Worm (Caenorhabditis elegans) whole organism, L3 larva: Measurements from ENCODE around the gene acp-1.
A peak's percentile ranks its signal among the peaks of the same experiment; 100 is the strongest.

Experiments used
- R02D3.7 ChIP-seq: fragments of 150-350 bp; optimal IDR thresholded peaks from 2 replicates; lab custom pipeline; 2014; ENCODE audit warnings: missing biosample characterization, missing genetic modification characterization
- ZK546.5 ChIP-seq: sonication (generic microtip); optimal IDR thresholded peaks from 2 replicates; lab custom pipeline; 2017; ENCODE audit warnings: missing biosample characterization, missing genetic modification characterization
- ama-1 ChIP-seq: fragments of 150-350 bp; optimal IDR thresholded peaks from 2 replicates; lab custom pipeline; 2018
- ceh-28 ChIP-seq: fragments of 150-350 bp; optimal IDR thresholded peaks from 2 replicates; lab custom pipeline; 2014; ENCODE audit warnings: missing biosample characterization, missing genetic modification reagents, missing genetic modification characterization
- ceh-82 ChIP-seq: fragments of 150-350 bp; optimal IDR thresholded peaks from 2 replicates; lab custom pipeline; 2014; ENCODE audit warnings: missing biosample characterization, missing genetic modification characterization
- ceh-9 ChIP-seq: sonication (generic microtip); optimal IDR thresholded peaks from 2 replicates; lab custom pipeline; 2018; ENCODE audit warnings: missing biosample characterization, missing genetic modification characterization
- daf-12 ChIP-seq: fragments of 150-350 bp; optimal IDR thresholded peaks from 2 replicates; lab custom pipeline; 2014; ENCODE audit warnings: missing biosample characterization, missing genetic modification reagents, missing genetic modification characterization
- elt-1 ChIP-seq: fragments of 150-350 bp; optimal IDR thresholded peaks from 2 replicates; lab custom pipeline; 2014; ENCODE audit warnings: missing biosample characterization, missing genetic modification characterization
- elt-2 ChIP-seq: sonication (generic microtip); optimal IDR thresholded peaks from 2 replicates; lab custom pipeline; 2016; ENCODE audit warnings: missing genetic modification reagents, mild to moderate bottlenecking, missing genetic modification characterization, missing compliant biosample characterization
- elt-3 ChIP-seq, 3 experiments: fragments of 150-350 bp in 1 of 3; sonication (generic microtip) in 2 of 3; optimal IDR thresholded peaks; 2 replicates in 2 of 3; 4 replicates in 1 of 3; lab custom pipeline; 2014 to 2017; ENCODE audit warnings: missing biosample characterization in 3 of 3, missing genetic modification characterization in 3 of 3
- fkh-10 ChIP-seq: sonication (generic microtip); optimal IDR thresholded peaks from 2 replicates; lab custom pipeline; 2017; ENCODE audit warnings: missing biosample characterization, missing genetic modification reagents, missing genetic modification characterization
- fos-1 ChIP-seq: fragments of 150-350 bp; optimal IDR thresholded peaks from 2 replicates; lab custom pipeline; 2014; ENCODE audit warnings: missing biosample characterization, missing genetic modification characterization
- hmg-11 ChIP-seq: sonication (generic microtip); optimal IDR thresholded peaks from 2 replicates; lab custom pipeline; 2016; ENCODE audit warnings: missing genetic modification characterization, missing compliant biosample characterization
- lsy-12 ChIP-seq: sonication (generic microtip); optimal IDR thresholded peaks from 2 replicates; lab custom pipeline; 2016; ENCODE audit warnings: mild to moderate bottlenecking, missing genetic modification characterization, missing compliant biosample characterization
- mml-1 ChIP-seq: fragments of 150-350 bp; sonication (generic microtip); optimal IDR thresholded peaks from 3 replicates; lab custom pipeline; 2014; ENCODE audit warnings: missing biosample characterization, missing genetic modification characterization
- nfya-1 ChIP-seq: sonication (generic microtip); optimal IDR thresholded peaks from 2 replicates; lab custom pipeline; 2017; ENCODE audit warnings: missing genetic modification characterization, mild to moderate bottlenecking, missing compliant biosample characterization, antibody characterized with exemption, moderate library complexity; ENCODE audit not compliant: insufficient read depth
- nhr-11 ChIP-seq: fragments of 150-350 bp; optimal IDR thresholded peaks from 2 replicates; lab custom pipeline; 2014; ENCODE audit warnings: missing biosample characterization, missing genetic modification characterization
- nhr-12 ChIP-seq: fragments of 150-350 bp; optimal IDR thresholded peaks from 2 replicates; lab custom pipeline; 2014; ENCODE audit warnings: missing biosample characterization, missing genetic modification characterization
- nhr-23 ChIP-seq: fragments of 150-350 bp; optimal IDR thresholded peaks from 2 replicates; lab custom pipeline; 2014; ENCODE audit warnings: missing biosample characterization, missing genetic modification reagents, missing genetic modification characterization
- nhr-237 ChIP-seq: fragments of 150-350 bp; optimal IDR thresholded peaks from 2 replicates; lab custom pipeline; 2014; ENCODE audit warnings: missing biosample characterization, missing genetic modification characterization
- nhr-25 ChIP-seq: sonication (generic microtip); optimal IDR thresholded peaks from 2 replicates; lab custom pipeline; 2017; ENCODE audit warnings: missing biosample characterization, missing genetic modification characterization
- nhr-43 ChIP-seq: sonication (generic microtip); optimal IDR thresholded peaks from 2 replicates; lab custom pipeline; 2016; ENCODE audit warnings: mild to moderate bottlenecking, missing genetic modification characterization, missing compliant biosample characterization; ENCODE audit not compliant: poor library complexity, severe bottlenecking
- nhr-76 ChIP-seq: fragments of 150-350 bp; sonication (generic microtip); optimal IDR thresholded peaks from 5 replicates; lab custom pipeline; 2014; ENCODE audit warnings: missing biosample characterization, missing genetic modification characterization
- pqm-1 ChIP-seq: fragments of 150-350 bp; optimal IDR thresholded peaks from 2 replicates; lab custom pipeline; 2017; ENCODE audit warnings: missing biosample characterization, missing genetic modification characterization, inconsistent platforms
- sea-2 ChIP-seq: fragments of 150-350 bp; sonication (generic microtip); optimal IDR thresholded peaks from 4 replicates; lab custom pipeline; 2014; ENCODE audit warnings: missing biosample characterization, missing genetic modification reagents, missing genetic modification characterization
- snpc-4 ChIP-seq: fragments of 150-350 bp; optimal IDR thresholded peaks from 2 replicates; lab custom pipeline; 2014; ENCODE audit warnings: missing biosample characterization, missing genetic modification characterization
- tbx-2 ChIP-seq: sonication (generic microtip); optimal IDR thresholded peaks from 2 replicates; lab custom pipeline; 2016; ENCODE audit warnings: mild to moderate bottlenecking, missing genetic modification characterization, missing compliant biosample characterization
- unc-39 ChIP-seq: sonication (generic microtip); optimal IDR thresholded peaks from 4 replicates; lab custom pipeline; 2017; ENCODE audit warnings: missing biosample characterization, missing genetic modification characterization
- zag-1 ChIP-seq: fragments of 150-350 bp; optimal IDR thresholded peaks from 2 replicates; lab custom pipeline; 2014; ENCODE audit warnings: missing biosample characterization, missing genetic modification characterization
- ztf-4 ChIP-seq: fragments of 150-350 bp; optimal IDR thresholded peaks from 2 replicates; lab custom pipeline; 2014; ENCODE audit warnings: missing biosample characterization, missing genetic modification characterization

The acp-1 gene

DNA sequence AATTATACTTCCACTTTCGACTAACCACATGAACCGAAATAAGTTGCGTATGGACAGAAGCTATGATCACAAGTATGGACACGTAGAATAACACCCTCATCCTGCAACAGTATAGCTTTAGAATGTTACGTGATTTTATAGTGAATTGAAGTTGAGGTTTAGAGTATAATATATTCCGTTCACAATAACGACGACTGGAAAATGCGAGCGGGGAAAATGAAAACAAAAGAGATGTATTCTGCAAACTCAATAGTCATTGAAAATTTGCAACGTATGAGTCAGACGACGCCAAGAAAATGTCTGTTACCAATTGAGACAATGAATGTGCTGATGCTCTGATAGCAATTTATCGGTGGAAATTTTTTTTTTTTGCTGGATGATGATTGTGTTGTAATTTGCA is at the start of gene acp-1:
Gene acp-1, minus strand, starts transcription at position 101 of the 400 bp plus-strand sequence.
- TF ChIP-seq tbx-2 (tag; lab: Kevin White, UChicago) (no peak), unc-39 (tag; lab: Kevin White, UChicago) (no peak), ztf-4 (tag; lab: Kevin White, UChicago) (no peak), ceh-82 (tag; lab: Kevin White, UChicago) (no peak), ZK546.5 (tag; lab: Kevin White, UChicago) (no peak), nhr-12 (tag; lab: Kevin White, UChicago) (no peak)

DNA sequence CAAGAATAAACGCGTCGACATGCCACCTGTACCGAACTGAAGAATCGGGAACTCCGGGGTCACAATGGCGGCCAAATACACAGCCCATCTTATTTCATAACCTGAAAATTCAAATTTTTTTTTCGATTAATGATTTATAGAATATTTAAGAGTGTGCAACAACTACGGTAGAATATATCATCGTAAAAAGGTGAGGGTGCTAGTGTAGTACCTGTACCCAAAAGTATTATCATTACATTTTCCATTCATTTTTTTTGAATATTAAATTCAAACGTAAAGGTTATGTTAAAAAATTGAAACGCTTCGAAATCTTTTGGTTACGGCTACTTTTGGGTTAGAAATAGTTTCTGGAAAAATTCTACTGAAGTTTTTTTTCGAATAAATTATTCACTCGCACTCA is 44.8 kb upstream of the acp-1 start, which contains the start of gene ZK813.4:
Gene ZK813.4, minus strand, starts transcription at position 101 of the 400 bp plus-strand sequence.
- TF ChIP-seq ZK546.5 (tag; lab: Kevin White, UChicago) (no peak), nhr-76 (tag; lab: Kevin White, UChicago) (no peak), nhr-25 (no peak), R02D3.7 (tag; lab: Kevin White, UChicago) (no peak), unc-39 (tag; lab: Kevin White, UChicago) (no peak), sea-2 (GFP tag; lab: Kevin White, UChicago) (no peak), mml-1 (tag; lab: Kevin White, UChicago) (no peak), ceh-9 (tag; lab: Kevin White, UChicago) (no peak), pqm-1 (tag; lab: Kevin White, UChicago) (no peak), fos-1 (tag; lab: Kevin White, UChicago) (no peak), nhr-23 (tag; lab: Kevin White, UChicago) (no peak), hmg-11 (tag; lab: Kevin White, UChicago) (no peak), daf-12 (tag; lab: Kevin White, UChicago) (no peak), elt-1 (tag; lab: Kevin White, UChicago) (no peak), ama-1 (lab: Kevin White, UChicago) (no peak), zag-1 (no peak)

DNA sequence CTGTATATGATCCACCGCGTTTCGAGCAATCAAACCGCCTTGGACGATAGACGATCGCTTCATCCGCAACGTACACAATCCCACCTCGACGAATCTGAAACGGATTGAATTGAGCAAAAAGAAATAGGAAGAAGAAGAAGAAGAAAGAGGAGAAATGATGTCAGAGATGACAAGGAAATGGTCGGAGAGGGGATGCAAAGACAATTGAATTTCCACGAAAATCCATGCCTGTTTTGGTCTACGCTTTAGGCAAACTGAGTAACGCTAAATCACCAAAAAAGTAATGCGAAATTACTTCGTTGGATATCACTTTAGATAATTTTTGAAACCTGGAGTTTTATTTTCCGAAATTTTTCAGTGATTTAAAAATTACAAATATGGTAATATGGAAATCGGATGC is 43.9 kb upstream of the acp-1 start:
- TF ChIP-seq ZK546.5 (tag; lab: Kevin White, UChicago) (no peak), fkh-10 (GFP tag; lab: Kevin White, UChicago) (peak; percentile 35)

DNA sequence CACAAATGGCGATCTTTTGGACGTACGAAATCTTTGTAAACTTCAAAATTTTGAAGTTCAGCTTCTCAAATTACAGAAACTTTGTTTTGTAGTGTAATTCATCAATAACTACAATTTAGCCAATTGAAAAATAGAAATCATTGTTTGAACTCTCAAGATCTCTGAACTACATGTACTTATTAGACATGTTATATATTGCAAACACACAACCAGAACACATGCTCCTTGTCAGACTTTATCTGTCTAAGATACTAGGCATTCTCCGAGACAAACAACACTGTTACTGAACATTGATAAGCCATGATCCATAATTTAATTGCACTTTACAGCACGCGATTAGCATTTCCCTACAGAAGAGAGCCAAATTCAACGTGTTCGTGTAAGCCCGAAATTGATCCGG is 39.3 kb upstream of the acp-1 start, which contains the start of gene ZK813.6:
Gene ZK813.6, plus strand, starts transcription at position 301 of the 400 bp plus-strand sequence.
- TF ChIP-seq lsy-12 (tag; lab: Kevin White, UChicago) (no peak), snpc-4 (tag; lab: Kevin White, UChicago) (no peak)

DNA sequence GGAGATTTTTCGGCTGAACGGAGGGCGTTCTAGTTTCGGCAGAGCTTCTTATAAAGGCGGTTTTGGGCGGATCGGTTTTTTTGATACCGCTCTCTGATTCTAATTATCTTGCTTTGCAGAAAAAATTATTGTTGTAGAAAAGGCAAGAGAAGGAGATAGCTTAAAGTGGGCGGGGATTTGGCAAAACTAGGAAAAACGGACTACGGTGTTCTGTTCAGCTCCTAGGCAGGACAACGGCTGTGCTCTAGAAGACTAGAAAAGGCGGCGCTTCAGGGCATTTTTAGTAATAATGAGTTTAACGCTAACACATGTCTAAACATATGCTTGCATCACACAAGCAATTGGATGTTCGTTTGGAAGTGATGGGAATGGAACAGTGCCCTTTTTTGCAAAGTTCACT is 33.8 kb upstream of the acp-1 start, which contains the start of gene C04F6.7:
Gene C04F6.7, minus strand, starts transcription at position 101 of the 400 bp plus-strand sequence.
- no peak for TF ChIP-seq nhr-237 (tag; lab: Kevin White, UChicago)
- no peak for TF ChIP-seq sea-2 (GFP tag; lab: Kevin White, UChicago)
- TF ChIP-seq pqm-1 (tag; lab: Kevin White, UChicago): no peak
- TF ChIP-seq nhr-11 (tag; lab: Kevin White, UChicago): no peak
- no peak for TF ChIP-seq fkh-10 (GFP tag; lab: Kevin White, UChicago)
- no peak for TF ChIP-seq nhr-43 (tag; lab: Kevin White, UChicago)
- no peak for TF ChIP-seq tbx-2 (tag; lab: Kevin White, UChicago)
- TF ChIP-seq lsy-12 (tag; lab: Kevin White, UChicago): no peak
- TF ChIP-seq hmg-11 (tag; lab: Kevin White, UChicago): no peak
- TF ChIP-seq nfya-1 (tag; lab: Kevin White, UChicago): no peak
- TF ChIP-seq, all 47 proteins: peak for 0

DNA sequence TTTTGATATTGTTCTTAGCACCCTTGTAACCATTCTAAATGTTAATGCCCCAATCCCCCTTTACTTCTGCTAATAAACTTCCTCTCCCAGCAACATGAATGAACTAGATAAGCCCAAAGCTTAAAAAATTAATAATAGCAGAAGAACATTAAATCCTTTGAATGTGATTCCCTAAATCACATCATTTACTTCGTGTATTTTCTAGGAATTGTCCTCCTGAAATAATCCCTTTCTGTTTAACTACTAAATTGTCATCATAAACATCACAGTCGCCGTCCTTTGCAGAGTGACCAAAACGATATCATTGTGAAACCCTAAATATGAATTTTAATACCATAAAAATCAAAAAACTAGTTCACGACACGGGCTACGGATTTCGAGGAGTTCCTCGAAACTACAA is 30.8 kb upstream of the acp-1 start:
- TF ChIP-seq ceh-28 (tag; lab: Kevin White, UChicago) (no peak), fos-1 (tag; lab: Kevin White, UChicago) (no peak), elt-2 (no peak), zag-1 (no peak), elt-3 (tag; optimal IDR thresholded peaks at IDR 0.05; lab: Kevin White, UChicago) (no peak), tbx-2 (tag; lab: Kevin White, UChicago) (no peak)
